Fruit fly (Drosophila melanogaster): Measurements from ENCODE around the gene CG13409.
A peak's percentile ranks its signal among the peaks of the same experiment; 100 is the strongest.

The CG13409 gene

dm6 chr3R:22042283-22042875 is 10.7 kb upstream of the CG13409 start (continued):
- TF ChIP-seq fd59A (GFP tag; optimal IDR thresholded peaks at IDR 0.05) (no peak), Hr39 (GFP tag; optimal IDR thresholded peaks at IDR 0.05) (no peak), cyc (GFP tag; optimal IDR thresholded peaks at IDR 0.05) (no peak)

dm6 chr3R:22041625-22042282 is 10.1 kb upstream of the CG13409 start, which contains the start of gene how:
TSS of gene how (plus strand) at chr3R:22042191.
- TF ChIP-seq vri (GFP tag; optimal IDR thresholded peaks at IDR 0.05) (no peak), CG11294 (GFP tag; IDR thresholded peaks at IDR 0.05) (no peak), CG31627 (GFP tag; optimal IDR thresholded peaks at IDR 0.05) (peak; percentile 41), pdm3 (GFP tag; optimal IDR thresholded peaks at IDR 0.05) (no peak), Hr39 (GFP tag; optimal IDR thresholded peaks at IDR 0.05) (peak; percentile 45), CG34406 (GFP tag; optimal IDR thresholded peaks at IDR 0.05) (peak; percentile 46), CG11902 (GFP tag; optimal IDR thresholded peaks at IDR 0.05) (no peak), Gug (GFP tag; IDR thresholded peaks at IDR 0.05) (no peak), dsx (GFP tag; optimal IDR thresholded peaks at IDR 0.05; ENCODE audit: poor library complexity, severe bottlenecking) (no peak), CG8632 (GFP tag; optimal IDR thresholded peaks at IDR 0.05) (peak; percentile 44), CG3032 (tag; optimal IDR thresholded peaks at IDR 0.05) (peak; percentile 11), CG1621 (tag; optimal IDR thresholded peaks at IDR 0.05) (peak; percentile 15), fd59A (GFP tag; optimal IDR thresholded peaks at IDR 0.05) (no peak), CG11762 (GFP tag; optimal IDR thresholded peaks at IDR 0.05; ENCODE audit: insufficient read depth) (no peak), CG3919 (GFP tag; optimal IDR thresholded peaks at IDR 0.05) (peak; percentile 15), ss (GFP tag; optimal IDR thresholded peaks at IDR 0.05) (peak in 1 of 2 experiments; percentile 4), spab (GFP tag; optimal IDR thresholded peaks at IDR 0.05) (no peak), Hr38 (GFP tag; optimal IDR thresholded peaks at IDR 0.05) (no peak), CG10631 (GFP tag; optimal IDR thresholded peaks at IDR 0.05) (peak; percentile 19), Eip75B (GFP tag; optimal IDR thresholded peaks at IDR 0.05) (peak; percentile 23), CG6792 (GFP tag; optimal IDR thresholded peaks at IDR 0.05) (no peak), Ets21C (GFP tag; optimal IDR thresholded peaks at IDR 0.05) (no peak), svp (GFP tag) (no peak), topi (GFP tag; optimal IDR thresholded peaks at IDR 0.05) (peak; percentile 44), Blimp-1 (GFP tag; optimal IDR thresholded peaks at IDR 0.05) (no peak), CG6808 (GFP tag; optimal IDR thresholded peaks at IDR 0.05) (peak; percentile 20), CG7368 (GFP tag; optimal IDR thresholded peaks at IDR 0.05) (no peak), Eip78C (GFP tag) (peak; percentile 78), fd85E (GFP tag; optimal IDR thresholded peaks at IDR 0.05) (no peak), fkh (GFP tag; optimal IDR thresholded peaks at IDR 0.05) (peak; percentile 7), eg (GFP tag; IDR thresholded peaks at IDR 0.05) (0 out of 3 replicates have a peak, but pooled peaks have one; percentile 24), CG9139 (GFP tag; optimal IDR thresholded peaks at IDR 0.05) (no peak), lz (GFP tag; optimal IDR thresholded peaks at IDR 0.05) (peak; percentile 41), CG4318 (GFP tag; optimal IDR thresholded peaks at IDR 0.05) (no peak), net (GFP tag; optimal IDR thresholded peaks at IDR 0.05) (no peak), Sox15 (GFP tag; optimal IDR thresholded peaks at IDR 0.05) (peak; percentile 20), CG10669 (GFP tag; optimal IDR thresholded peaks at IDR 0.05) (no peak), acj6 (GFP tag; optimal IDR thresholded peaks at IDR 0.05) (no peak), achi (GFP tag; optimal IDR thresholded peaks at IDR 0.05) (no peak), CG6854 (GFP tag; optimal IDR thresholded peaks at IDR 0.05) (peak; percentile 55), esn (GFP tag; optimal IDR thresholded peaks at IDR 0.05) (peak; percentile 43), cyc (GFP tag; optimal IDR thresholded peaks at IDR 0.05) (peak; percentile 36), salr (GFP tag; optimal IDR thresholded peaks at IDR 0.05) (peak in 1 of 2 experiments; percentile 40), Smox (GFP tag; optimal IDR thresholded peaks at IDR 0.05) (no peak), dac (GFP tag; optimal IDR thresholded peaks at IDR 0.05) (no peak), CG6276 (GFP tag; optimal IDR thresholded peaks at IDR 0.05) (no peak), Eip93F (GFP tag; optimal IDR thresholded peaks at IDR 0.05) (no peak), CG16779 (tag; optimal IDR thresholded peaks at IDR 0.05) (peak; percentile 10)

Measured in whole organism, prepupa.